Fruit fly (Drosophila melanogaster) whole organism, wandering third instar larva: ENCODE results near the gene CG17717.
A peak's percentile ranks its signal among the peaks of the same experiment; 100 is the strongest.

ENCODE experiments used
- Abd-B ChIP-seq: fragments of >200 bp; optimal IDR thresholded peaks from 2 replicates; lab custom pipeline; 2017; ENCODE audit warnings: missing biosample characterization, missing genetic modification characterization
- CG32264 ChIP-seq: fragments of 200-800 bp; sonication (Bioruptor generic); optimal IDR thresholded peaks from 2 replicates; lab custom pipeline; 2016; ENCODE audit warnings: missing biosample characterization, missing genetic modification characterization
- CG9705 ChIP-seq: fragments of 200-800 bp; sonication (Bioruptor generic); optimal IDR thresholded peaks from 2 replicates; lab custom pipeline; 2018; ENCODE audit warnings: missing biosample characterization, mild to moderate bottlenecking, missing genetic modification characterization
- CrebA ChIP-seq: fragments of 200-800 bp; sonication (Bioruptor generic); optimal IDR thresholded peaks from 2 replicates; lab custom pipeline; 2016; ENCODE audit warnings: missing biosample characterization, mild to moderate bottlenecking, missing genetic modification characterization, borderline replicate concordance
- Dif ChIP-seq: fragments of 200-275, 200-300 bp; sonication (Bioruptor generic); optimal IDR thresholded peaks from 2 replicates; lab custom pipeline; 2018; ENCODE audit warnings: missing biosample characterization, missing genetic modification characterization; ENCODE audit not compliant: partially characterized antibody
- GATAd ChIP-seq: sonication (Bioruptor generic); optimal IDR thresholded peaks from 2 replicates; lab custom pipeline; 2016; ENCODE audit warnings: missing biosample characterization, missing genetic modification characterization
- HLH106 ChIP-seq: fragments of 200-800 bp; optimal IDR thresholded peaks from 3 replicates; lab custom pipeline; 2019; ENCODE audit warnings: missing biosample characterization, mild to moderate bottlenecking, missing genetic modification characterization, moderate library complexity
- Hnf4 ChIP-seq: fragments of 200-800 bp; sonication (Bioruptor generic); optimal IDR thresholded peaks from 2 replicates; lab custom pipeline; 2016; ENCODE audit warnings: missing biosample characterization, mild to moderate bottlenecking, missing genetic modification characterization
- Hr78 ChIP-seq: fragments of >200 bp; optimal IDR thresholded peaks from 2 replicates; lab custom pipeline; 2017; ENCODE audit warnings: missing biosample characterization, missing genetic modification characterization
- Hr83 ChIP-seq: fragments of 200-300 bp; sonication (Bioruptor generic); optimal IDR thresholded peaks from 2 replicates; lab custom pipeline; 2016; ENCODE audit warnings: missing biosample characterization, mild to moderate bottlenecking, missing genetic modification characterization, moderate library complexity; ENCODE audit not compliant: poor library complexity, severe bottlenecking
- Jra ChIP-seq: sonication (Bioruptor generic); optimal IDR thresholded peaks from 2 replicates; lab custom pipeline; 2016; ENCODE audit warnings: missing biosample characterization, missing genetic modification characterization
- Myc ChIP-seq: fragments of >200 bp; optimal IDR thresholded peaks from 2 replicates; lab custom pipeline; 2017
- N ChIP-seq: fragments of >200 bp; optimal IDR thresholded peaks from 2 replicates; lab custom pipeline; 2018; ENCODE audit warnings: missing biosample characterization, missing external identifiers, missing genetic modification characterization
- OdsH ChIP-seq: fragments of 200-800 bp; sonication (Bioruptor generic); optimal IDR thresholded peaks from 2 replicates; lab custom pipeline; 2016; ENCODE audit warnings: missing biosample characterization, mild to moderate bottlenecking, missing genetic modification characterization
- Rel ChIP-seq, 2 experiments: fragments of 200-800 bp; sonication (Bioruptor generic) in 1 of 2; optimal IDR thresholded peaks; 2 replicates in 1 of 2; 3 replicates in 1 of 2; lab custom pipeline; 2016 to 2019; ENCODE audit warnings: mild to moderate bottlenecking in 2 of 2, missing biosample characterization in 2 of 2, missing genetic modification characterization in 2 of 2, moderate library complexity in 1 of 2
- Sp1 ChIP-seq: fragments of 200-800 bp; sonication (Bioruptor generic); optimal IDR thresholded peaks from 3 replicates; lab custom pipeline; 2019; ENCODE audit warnings: missing biosample characterization, mild to moderate bottlenecking, missing genetic modification characterization, moderate library complexity
- Vsx2 ChIP-seq: fragments of 200-300, 225-300 bp; sonication (Bioruptor generic); optimal IDR thresholded peaks from 2 replicates; lab custom pipeline; 2018; ENCODE audit warnings: missing biosample characterization, missing genetic modification characterization; ENCODE audit not compliant: partially characterized antibody
- br ChIP-seq: fragments of 200-800 bp; sonication (Bioruptor generic); optimal IDR thresholded peaks from 2 replicates; lab custom pipeline; 2016; ENCODE audit warnings: missing biosample characterization, missing genetic modification characterization
- brk ChIP-seq: fragments of 200-800 bp; sonication (Bioruptor generic); optimal IDR thresholded peaks from 2 replicates; lab custom pipeline; 2016; ENCODE audit warnings: missing biosample characterization, mild to moderate bottlenecking, missing genetic modification characterization
- dl ChIP-seq, 2 experiments: fragments of 175-275, 200-275 bp in 1 of 2; fragments of 200-275 bp in 1 of 2; sonication (Bioruptor generic); optimal IDR thresholded peaks; lab custom pipeline; 2018; ENCODE audit warnings: mild to moderate bottlenecking in 2 of 2, missing biosample characterization in 2 of 2, missing genetic modification characterization in 2 of 2, moderate library complexity in 2 of 2; ENCODE audit not compliant: partially characterized antibody in 2 of 2, insufficient read depth in 1 of 2
- dmrt93B ChIP-seq: fragments of 200-800 bp; sonication (Bioruptor generic); optimal IDR thresholded peaks from 2 replicates; lab custom pipeline; 2018; ENCODE audit warnings: missing biosample characterization, mild to moderate bottlenecking, missing genetic modification characterization
- dsf ChIP-seq: sonication (Bioruptor generic); optimal IDR thresholded peaks from 2 replicates; lab custom pipeline; 2016; ENCODE audit warnings: missing biosample characterization, missing genetic modification characterization, borderline replicate concordance
- ey ChIP-seq: fragments of 200-800 bp; sonication (Bioruptor generic); optimal IDR thresholded peaks from 2 replicates; lab custom pipeline; 2016; ENCODE audit warnings: missing biosample characterization, missing genetic modification characterization
- foxo ChIP-seq, 2 experiments: fragments of 200-800 bp; sonication (Bioruptor generic); optimal IDR thresholded peaks; 2 replicates in 1 of 2; 3 replicates in 1 of 2; lab custom pipeline; 2016 to 2017; ENCODE audit warnings: missing biosample characterization in 2 of 2, missing genetic modification characterization in 2 of 2
- fru ChIP-seq: fragments of 200-800 bp; sonication (Bioruptor generic); optimal IDR thresholded peaks from 3 replicates; lab custom pipeline; 2016; ENCODE audit warnings: missing biosample characterization, mild to moderate bottlenecking, missing genetic modification characterization
- h ChIP-seq: fragments of 200-800 bp; sonication (Bioruptor generic); optimal IDR thresholded peaks from 3 replicates; lab custom pipeline; 2016; ENCODE audit warnings: missing biosample characterization, mild to moderate bottlenecking, missing genetic modification characterization
- jim ChIP-seq: fragments of 175-275, 200-325 bp; sonication (Bioruptor generic); optimal IDR thresholded peaks from 2 replicates; lab custom pipeline; 2016; ENCODE audit warnings: missing biosample characterization, mild to moderate bottlenecking, missing genetic modification characterization
- lola ChIP-seq: fragments of >200 bp; optimal IDR thresholded peaks from 2 replicates; lab custom pipeline; 2017; ENCODE audit warnings: missing biosample characterization, missing genetic modification characterization
- pan ChIP-seq: fragments of >200 bp; optimal IDR thresholded peaks from 2 replicates; lab custom pipeline; 2017
- psq ChIP-seq: fragments of 200-800 bp; sonication (Bioruptor generic); optimal IDR thresholded peaks from 3 replicates; lab custom pipeline; 2017; ENCODE audit warnings: missing biosample characterization, mild to moderate bottlenecking, missing genetic modification characterization, moderate library complexity
- rgr ChIP-seq: fragments of 200-800 bp; sonication (Bioruptor generic); optimal IDR thresholded peaks from 3 replicates; lab custom pipeline; 2016; ENCODE audit warnings: missing biosample characterization, mild to moderate bottlenecking, missing genetic modification characterization
- sage ChIP-seq: fragments of 200-800 bp; sonication (Bioruptor generic); optimal IDR thresholded peaks from 2 replicates; lab custom pipeline; 2016; ENCODE audit warnings: missing biosample characterization, mild to moderate bottlenecking, missing genetic modification characterization
- sv ChIP-seq: fragments of 200-800 bp; sonication (Bioruptor generic); optimal IDR thresholded peaks from 3 replicates; lab custom pipeline; 2016; ENCODE audit warnings: missing biosample characterization, missing genetic modification characterization
- tai ChIP-seq: sonication (Bioruptor generic); optimal IDR thresholded peaks from 2 replicates; lab custom pipeline; 2016; ENCODE audit warnings: missing biosample characterization, missing genetic modification characterization
- usp ChIP-seq: fragments of >200 bp; optimal IDR thresholded peaks from 2 replicates; lab custom pipeline; 2017; ENCODE audit warnings: missing biosample characterization, missing genetic modification characterization
- woc ChIP-seq: sonication (Bioruptor generic); optimal IDR thresholded peaks from 2 replicates; lab custom pipeline; 2016; ENCODE audit warnings: missing biosample characterization, mild to moderate bottlenecking, missing genetic modification characterization

CG17717 gene

dm6 chrX:6550118-6550502, 39.0 kb upstream of the CG17717 start:
- no peak for TF ChIP-seq dl (GFP tag; optimal IDR thresholded peaks at IDR 0.05; lab: Kevin White, UChicago; ENCODE audit: insufficient read depth in 1 of 2, partially characterized antibody in 2 of 2)
- no peak for TF ChIP-seq Rel (GFP tag; optimal IDR thresholded peaks at IDR 0.05; lab: Kevin White, UChicago)
- peak; percentile 84 for TF ChIP-seq Rel (tag; optimal IDR thresholded peaks at IDR 0.05; lab: Kevin White, UChicago)

DNA sequence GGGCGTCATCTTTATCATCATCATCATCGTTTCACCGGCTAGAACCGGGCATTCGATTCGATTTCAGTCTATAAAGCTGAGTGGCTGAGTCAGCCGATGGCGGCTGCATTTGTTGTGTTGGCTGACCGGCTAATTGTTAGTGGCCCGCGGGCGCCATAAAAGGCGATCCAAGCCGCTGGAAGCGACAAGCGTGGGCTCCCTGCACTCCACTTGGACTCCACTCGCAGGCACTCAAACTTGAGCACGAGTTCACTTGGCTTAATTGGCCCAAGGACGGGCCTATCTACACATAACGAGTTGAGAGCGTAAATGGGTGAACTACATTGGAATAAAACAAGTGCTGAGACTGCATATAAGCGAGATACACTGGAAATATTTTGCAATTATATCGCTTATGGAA, 37.6 kb upstream of the CG17717 start:
- no peak for TF ChIP-seq Jra (GFP tag; lab: Kevin White, UChicago)
- no peak for TF ChIP-seq Hr83 (GFP tag; lab: Kevin White, UChicago)
- no peak for TF ChIP-seq GATAd (GFP tag; lab: Kevin White, UChicago)
- TF ChIP-seq dl (GFP tag; optimal IDR thresholded peaks at IDR 0.05; lab: Kevin White, UChicago; ENCODE audit: insufficient read depth in 1 of 2, partially characterized antibody in 2 of 2) = no peak
- TF ChIP-seq fru (GFP tag; lab: Kevin White, UChicago) = no peak
- no peak for TF ChIP-seq Abd-B
- TF ChIP-seq usp (GFP tag; lab: Kevin White, UChicago) = no peak
- no peak for TF ChIP-seq woc
- TF ChIP-seq rgr (GFP tag; lab: Kevin White, UChicago) = no peak
- no peak for TF ChIP-seq CG32264 (GFP tag; lab: Kevin White, UChicago)
- no peak for TF ChIP-seq foxo (GFP tag; optimal IDR thresholded peaks at IDR 0.05; lab: Kevin White, UChicago)
- TF ChIP-seq Hr78 (GFP tag; lab: Kevin White, UChicago) = no peak
- no peak for TF ChIP-seq dmrt93B (GFP tag; lab: Kevin White, UChicago)
- TF ChIP-seq ey = no peak
- TF ChIP-seq sv (GFP tag; lab: Kevin White, UChicago) = no peak
- no peak for TF ChIP-seq OdsH
- TF ChIP-seq Sp1 = no peak
- no peak for TF ChIP-seq CrebA (GFP tag; lab: Kevin White, UChicago)
- TF ChIP-seq br = no peak

DNA sequence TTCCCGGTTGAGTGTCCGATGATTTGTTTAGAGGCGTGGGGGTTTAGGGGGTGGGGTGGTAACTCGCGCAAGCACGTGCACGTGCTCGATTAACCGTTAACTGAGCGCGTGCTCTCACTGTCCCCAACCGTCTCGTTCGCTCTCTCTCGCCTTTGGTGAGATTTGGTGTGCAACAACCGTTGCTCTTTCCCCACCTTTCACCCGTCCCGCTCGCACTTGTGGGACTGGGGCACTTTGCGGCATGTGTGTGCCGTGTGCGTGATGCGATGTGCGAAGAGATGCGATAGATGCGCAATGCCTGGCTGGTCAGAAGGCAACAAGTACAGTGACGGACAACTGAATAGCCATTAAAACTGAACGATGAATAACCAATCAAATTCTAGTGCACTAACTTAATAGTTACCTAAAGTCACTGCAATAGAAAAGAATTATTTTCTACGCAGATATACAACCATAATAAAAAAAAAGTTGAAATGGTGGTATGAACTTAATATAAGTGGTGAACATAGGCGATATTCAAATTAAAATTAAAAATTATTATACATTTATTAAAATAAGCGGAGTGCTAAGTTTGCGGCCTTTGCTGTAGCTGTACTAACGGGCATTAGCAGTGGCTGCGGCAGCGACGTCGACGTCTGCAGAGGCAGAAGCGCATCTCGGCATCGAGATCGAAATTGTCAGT, 17.7 kb upstream of the CG17717 start:
- no peak for TF ChIP-seq Hr83 (GFP tag; lab: Kevin White, UChicago)
- TF ChIP-seq Hnf4 = peak; percentile 26
- peak; percentile 86 for TF ChIP-seq HLH106 (tag; lab: Kevin White, UChicago)
- TF ChIP-seq dmrt93B (GFP tag; lab: Kevin White, UChicago) = peak; percentile 79
- TF ChIP-seq h (GFP tag; lab: Kevin White, UChicago) = peak; percentile 78
- peak; percentile 29 for TF ChIP-seq brk (GFP tag; lab: Kevin White, UChicago)
- peak; percentile 16 for TF ChIP-seq sage (GFP tag; lab: Kevin White, UChicago)
- peak; percentile 72 for TF ChIP-seq rgr (GFP tag; lab: Kevin White, UChicago)
- no peak for TF ChIP-seq Myc (lab: Kevin White, UChicago)
- peak; percentile 79 for TF ChIP-seq fru (GFP tag; lab: Kevin White, UChicago)
- peak; percentile 67 for TF ChIP-seq sv (GFP tag; lab: Kevin White, UChicago)
- TF ChIP-seq br = peak; percentile 37
- peak; percentile 68 for TF ChIP-seq ey
- peak; percentile 3 for TF ChIP-seq woc
- TF ChIP-seq GATAd (GFP tag; lab: Kevin White, UChicago) = no peak
- TF ChIP-seq CG32264 (GFP tag; lab: Kevin White, UChicago) = no peak
- TF ChIP-seq CrebA (GFP tag; lab: Kevin White, UChicago) = no peak
- TF ChIP-seq tai (GFP tag; lab: Kevin White, UChicago) = peak; percentile 30
- peak in 1 of 2 experiments; percentile 83 for TF ChIP-seq foxo (GFP tag; optimal IDR thresholded peaks at IDR 0.05; lab: Kevin White, UChicago)
- peak; percentile 89 for TF ChIP-seq Sp1
- peak; percentile 65 for TF ChIP-seq OdsH
- no peak for TF ChIP-seq Dif
- TF ChIP-seq CG9705 (GFP tag; lab: Kevin White, UChicago) = peak; percentile 70
- peak; percentile 34 for TF ChIP-seq Rel (GFP tag; optimal IDR thresholded peaks at IDR 0.05; lab: Kevin White, UChicago)
- TF ChIP-seq Rel (tag; optimal IDR thresholded peaks at IDR 0.05; lab: Kevin White, UChicago) = peak; percentile 18
- TF ChIP-seq psq (GFP tag; lab: Kevin White, UChicago) = peak; percentile 71

dm6 chrX:6573799-6574198, 15.3 kb upstream of the CG17717 start:
- TF ChIP-seq GATAd (GFP tag; lab: Kevin White, UChicago) (no peak), Hnf4 (no peak), woc (no peak), CG9705 (GFP tag; lab: Kevin White, UChicago) (no peak), pan (lab: Kevin White, UChicago) (no peak), Hr83 (GFP tag; lab: Kevin White, UChicago) (no peak), Vsx2 (GFP tag; lab: Kevin White, UChicago) (no peak), sv (GFP tag; lab: Kevin White, UChicago) (no peak), Dif (no peak), psq (GFP tag; lab: Kevin White, UChicago) (no peak), OdsH (no peak), Myc (lab: Kevin White, UChicago) (no peak), rgr (GFP tag; lab: Kevin White, UChicago) (no peak), N (no peak), brk (GFP tag; lab: Kevin White, UChicago) (no peak), Sp1 (peak; percentile 49), jim (GFP tag; lab: Kevin White, UChicago) (no peak), lola (GFP tag; lab: Kevin White, UChicago) (no peak), Jra (GFP tag; lab: Kevin White, UChicago) (no peak), fru (GFP tag; lab: Kevin White, UChicago) (no peak), Hr78 (GFP tag; lab: Kevin White, UChicago) (no peak), ey (no peak), foxo (GFP tag; optimal IDR thresholded peaks at IDR 0.05; lab: Kevin White, UChicago) (peak in 1 of 2 experiments; percentile 36), HLH106 (tag; lab: Kevin White, UChicago) (no peak), tai (GFP tag; lab: Kevin White, UChicago) (no peak), dsf (GFP tag; lab: Kevin White, UChicago) (no peak), h (GFP tag; lab: Kevin White, UChicago) (peak; percentile 15), CrebA (GFP tag; lab: Kevin White, UChicago) (no peak)
